Fruit fly (Drosophila melanogaster) whole organism, wandering third instar larva: ENCODE data around the gene Calx.
A peak's percentile ranks its signal among the peaks of the same experiment; 100 is the strongest.

Experiments used
- Abd-B ChIP-seq: fragments of >200 bp; optimal IDR thresholded peaks from 2 replicates; lab custom pipeline; 2017; ENCODE audit warnings: missing biosample characterization, missing genetic modification characterization
- Dif ChIP-seq: fragments of 200-275, 200-300 bp; sonication (Bioruptor generic); optimal IDR thresholded peaks from 2 replicates; lab custom pipeline; 2018; ENCODE audit warnings: missing biosample characterization, missing genetic modification characterization; ENCODE audit not compliant: partially characterized antibody
- HLH106 ChIP-seq: fragments of 200-800 bp; optimal IDR thresholded peaks from 3 replicates; lab custom pipeline; 2019; ENCODE audit warnings: missing biosample characterization, mild to moderate bottlenecking, missing genetic modification characterization, moderate library complexity
- Hr78 ChIP-seq: fragments of >200 bp; optimal IDR thresholded peaks from 2 replicates; lab custom pipeline; 2017; ENCODE audit warnings: missing biosample characterization, missing genetic modification characterization
- Jra ChIP-seq: sonication (Bioruptor generic); optimal IDR thresholded peaks from 2 replicates; lab custom pipeline; 2016; ENCODE audit warnings: missing biosample characterization, missing genetic modification characterization
- Sp1 ChIP-seq: fragments of 200-800 bp; sonication (Bioruptor generic); optimal IDR thresholded peaks from 3 replicates; lab custom pipeline; 2019; ENCODE audit warnings: missing biosample characterization, mild to moderate bottlenecking, missing genetic modification characterization, moderate library complexity
- br ChIP-seq: fragments of 200-800 bp; sonication (Bioruptor generic); optimal IDR thresholded peaks from 2 replicates; lab custom pipeline; 2016; ENCODE audit warnings: missing biosample characterization, missing genetic modification characterization
- dl ChIP-seq, 2 experiments: fragments of 175-275, 200-275 bp in 1 of 2; fragments of 200-275 bp in 1 of 2; sonication (Bioruptor generic); optimal IDR thresholded peaks; lab custom pipeline; 2018; ENCODE audit warnings: mild to moderate bottlenecking in 2 of 2, missing biosample characterization in 2 of 2, missing genetic modification characterization in 2 of 2, moderate library complexity in 2 of 2; ENCODE audit not compliant: partially characterized antibody in 2 of 2, insufficient read depth in 1 of 2
- h ChIP-seq: fragments of 200-800 bp; sonication (Bioruptor generic); optimal IDR thresholded peaks from 3 replicates; lab custom pipeline; 2016; ENCODE audit warnings: missing biosample characterization, mild to moderate bottlenecking, missing genetic modification characterization
- lola ChIP-seq: fragments of >200 bp; optimal IDR thresholded peaks from 2 replicates; lab custom pipeline; 2017; ENCODE audit warnings: missing biosample characterization, missing genetic modification characterization
- sv ChIP-seq: fragments of 200-800 bp; sonication (Bioruptor generic); optimal IDR thresholded peaks from 3 replicates; lab custom pipeline; 2016; ENCODE audit warnings: missing biosample characterization, missing genetic modification characterization
- tai ChIP-seq: sonication (Bioruptor generic); optimal IDR thresholded peaks from 2 replicates; lab custom pipeline; 2016; ENCODE audit warnings: missing biosample characterization, missing genetic modification characterization
- usp ChIP-seq: fragments of >200 bp; optimal IDR thresholded peaks from 2 replicates; lab custom pipeline; 2017; ENCODE audit warnings: missing biosample characterization, missing genetic modification characterization
- woc ChIP-seq: sonication (Bioruptor generic); optimal IDR thresholded peaks from 2 replicates; lab custom pipeline; 2016; ENCODE audit warnings: missing biosample characterization, mild to moderate bottlenecking, missing genetic modification characterization

- TF ChIP-seq h (no peak), Jra (GFP tag; lab: Kevin White, UChicago) (no peak), Dif (GFP tag; lab: Kevin White, UChicago) (no peak), Sp1 (GFP tag; lab: Kevin White, UChicago) (peak; percentile 72), dl (GFP tag; optimal IDR thresholded peaks at IDR 0.05; lab: Kevin White, UChicago; ENCODE audit: insufficient read depth in 1 of 2, partially characterized antibody in 2 of 2) (no peak), woc (GFP tag; lab: Kevin White, UChicago) (no peak), HLH106 (peak; percentile 9), usp (GFP tag; lab: Kevin White, UChicago) (no peak), sv (GFP tag; lab: Kevin White, UChicago) (no peak), br (GFP tag; lab: Kevin White, UChicago) (peak; percentile 37), Abd-B (GFP tag; lab: Kevin White, UChicago) (no peak), tai (GFP tag; lab: Kevin White, UChicago) (no peak), lola (GFP tag; lab: Kevin White, UChicago) (no peak), Hr78 (GFP tag; lab: Kevin White, UChicago) (no peak)
Measured at dm6 chr3R:21023902-21024541, 46.0 kb downstream of the Calx start, which contains the start of gene peg.
